Worm (Caenorhabditis elegans): Measurements from ENCODE around the gene F31E3.6.

DNA sequence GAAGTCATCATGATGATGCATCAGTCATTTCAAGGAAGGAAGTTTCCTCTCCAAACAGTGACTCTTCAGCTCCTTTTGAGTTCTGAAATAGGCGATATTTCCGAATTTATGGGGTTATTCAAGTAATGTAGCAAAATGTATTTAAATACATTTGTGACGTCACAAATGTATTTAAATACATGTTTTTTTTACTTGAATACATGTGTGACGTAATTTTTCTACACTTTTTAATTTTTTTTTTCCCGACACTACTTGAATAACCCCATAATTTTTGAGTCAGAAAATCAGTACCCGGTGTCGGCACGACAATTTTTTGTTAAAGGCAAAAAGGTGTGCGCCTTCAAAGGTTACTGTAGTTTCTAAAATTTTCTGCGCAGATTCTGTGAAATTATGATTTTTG lies 6.9 kb upstream of the F31E3.6 start:
- TF ChIP-seq alr-1 (tag; optimal IDR thresholded peaks at IDR 0.05) (no peak), unc-39 (tag; optimal IDR thresholded peaks at IDR 0.05) (no peak), aly-2 (tag; optimal IDR thresholded peaks at IDR 0.05) (no peak), zag-1 (tag; optimal IDR thresholded peaks at IDR 0.05) (no peak), snpc-4 (tag; optimal IDR thresholded peaks at IDR 0.05) (no peak), egl-27 (tag; optimal IDR thresholded peaks at IDR 0.05) (no peak)

Data from whole organism, L2 larva.